Worm (Caenorhabditis elegans) whole organism, L4 larva: ENCODE results near the gene srm-5.
A peak's percentile ranks its signal among the peaks of the same experiment; 100 is the strongest.

Source experiments
- D1046.2 ChIP-seq: fragments of 200-800 bp; sonication (Bioruptor generic); IDR thresholded peaks from 2 replicates; pipeline ENCODE4 v1.3.6; 2022; ENCODE audit warnings: missing genetic modification characterization, missing compliant biosample characterization
- F26F4.8 ChIP-seq: fragments of 200-800 bp; sonication (Bioruptor generic); conservative IDR thresholded peaks from 2 replicates; pipeline ENCODE4 v1.3.6; 2022; ENCODE audit warnings: missing genetic modification characterization, missing compliant biosample characterization
- T20F7.1 ChIP-seq: fragments of 200-800 bp; sonication (Bioruptor generic); optimal IDR thresholded peaks from 2 replicates; lab custom pipeline; 2018; ENCODE audit warnings: mild to moderate bottlenecking, missing genetic modification characterization, missing compliant biosample characterization
- Y105C5A.15 ChIP-seq: fragments of 200-800 bp; sonication (Bioruptor generic); IDR thresholded peaks from 2 replicates; pipeline ENCODE4 v1.3.6; 2022; ENCODE audit warnings: missing genetic modification characterization, missing compliant biosample characterization
- Y5F2A.4 ChIP-seq: fragments of 200-800 bp; sonication (Bioruptor generic); optimal IDR thresholded peaks from 2 replicates; lab custom pipeline; 2018; ENCODE audit warnings: mild to moderate bottlenecking, missing genetic modification characterization, missing compliant biosample characterization
- aly-2 ChIP-seq: sonication (generic microtip); optimal IDR thresholded peaks from 2 replicates; lab custom pipeline; 2018; ENCODE audit warnings: missing biosample characterization, missing genetic modification characterization
- attf-4 ChIP-seq: sonication (generic microtip); optimal IDR thresholded peaks from 3 replicates; lab custom pipeline; 2017; ENCODE audit warnings: missing biosample characterization, missing genetic modification characterization
- ceh-32 ChIP-seq: sonication (generic microtip); optimal IDR thresholded peaks from 2 replicates; lab custom pipeline; 2016; ENCODE audit warnings: mild to moderate bottlenecking, missing genetic modification characterization, missing compliant biosample characterization; ENCODE audit not compliant: poor library complexity
- cey-2 ChIP-seq: sonication (generic microtip); optimal IDR thresholded peaks from 3 replicates; lab custom pipeline; 2017; ENCODE audit warnings: missing genetic modification characterization, mild to moderate bottlenecking, missing compliant biosample characterization, antibody characterized with exemption, borderline replicate concordance; ENCODE audit not compliant: insufficient read depth
- ctbp-1 ChIP-seq: fragments of 200-800 bp; sonication (Bioruptor generic); IDR thresholded peaks from 2 replicates; pipeline ENCODE4 v1.3.6; 2022; ENCODE audit warnings: missing genetic modification reagents, missing genetic modification characterization, missing compliant biosample characterization
- daf-16 ChIP-seq, 3 experiments: sonication (generic microtip); optimal IDR thresholded peaks; 2 replicates each; lab custom pipeline; 2016 to 2017; ENCODE audit warnings: missing genetic modification characterization in 3 of 3, missing genetic modification reagents in 3 of 3, mild to moderate bottlenecking in 2 of 3, missing compliant biosample characterization in 2 of 3, missing biosample characterization in 1 of 3, moderate library complexity in 1 of 3
- daf-19 ChIP-seq: fragments of 200-800 bp; sonication (Bioruptor generic); conservative IDR thresholded peaks from 2 replicates; pipeline ENCODE4 v1.3.6; 2022; ENCODE audit warnings: missing genetic modification characterization, missing compliant biosample characterization
- dmd-6 ChIP-seq: fragments of 200-800 bp; sonication (Bioruptor generic); IDR thresholded peaks from 2 replicates; pipeline ENCODE4 v1.3.6; 2022; ENCODE audit warnings: missing genetic modification reagents, missing genetic modification characterization, missing compliant biosample characterization
- dmd-8 ChIP-seq: fragments of 200-800 bp; sonication (Bioruptor generic); IDR thresholded peaks from 2 replicates; pipeline ENCODE4 v1.3.6; 2022; ENCODE audit warnings: missing genetic modification characterization, missing compliant biosample characterization
- dmd-9 ChIP-seq: fragments of 200-800 bp; sonication (Bioruptor generic); IDR thresholded peaks from 2 replicates; pipeline ENCODE4 v1.3.6; 2022; ENCODE audit warnings: missing genetic modification reagents, missing genetic modification characterization, missing compliant biosample characterization
- dpl-1 ChIP-seq: fragments of 150-350 bp; optimal IDR thresholded peaks from 2 replicates; lab custom pipeline; 2014; ENCODE audit warnings: missing biosample characterization, missing genetic modification reagents, missing genetic modification characterization
- duxl-1 ChIP-seq: sonication (generic microtip); optimal IDR thresholded peaks from 2 replicates; lab custom pipeline; 2016; ENCODE audit warnings: mild to moderate bottlenecking, missing genetic modification characterization, moderate library complexity, missing compliant biosample characterization; ENCODE audit not compliant: poor library complexity
- dve-1 ChIP-seq: sonication (generic microtip); optimal IDR thresholded peaks from 2 replicates; lab custom pipeline; 2017; ENCODE audit warnings: antibody characterized with exemption, mild to moderate bottlenecking, missing genetic modification characterization, missing compliant biosample characterization; ENCODE audit not compliant: insufficient read depth
- hif-1 ChIP-seq, 2 experiments: sonication (generic microtip); optimal IDR thresholded peaks; 2 replicates each; lab custom pipeline; 2016 to 2017; ENCODE audit warnings: missing compliant biosample characterization in 2 of 2, missing genetic modification characterization in 2 of 2, missing genetic modification reagents in 2 of 2, missing genotype in 2 of 2, mild to moderate bottlenecking in 1 of 2
- hlh-11 ChIP-seq: fragments of 200-800 bp; sonication (Bioruptor generic); optimal IDR thresholded peaks from 2 replicates; lab custom pipeline; 2018; ENCODE audit warnings: mild to moderate bottlenecking, missing genetic modification characterization, missing compliant biosample characterization
- hlh-30 ChIP-seq: sonication (generic microtip); optimal IDR thresholded peaks from 2 replicates; lab custom pipeline; 2017; ENCODE audit warnings: antibody characterized with exemption, mild to moderate bottlenecking, missing genetic modification characterization, missing compliant biosample characterization; ENCODE audit not compliant: insufficient read depth
- lin-1 ChIP-seq: fragments of 200-800 bp; sonication (Bioruptor generic); IDR thresholded peaks from 2 replicates; pipeline ENCODE4 v1.3.6; 2022; ENCODE audit warnings: missing genetic modification reagents, missing genetic modification characterization, missing compliant biosample characterization
- lin-13 ChIP-seq: fragments of 150-350 bp; optimal IDR thresholded peaks from 2 replicates; lab custom pipeline; 2014; ENCODE audit warnings: missing biosample characterization, missing genetic modification reagents, missing genetic modification characterization
- lin-39 ChIP-seq: fragments of 150-350 bp; optimal IDR thresholded peaks from 2 replicates; lab custom pipeline; 2014; ENCODE audit warnings: missing biosample characterization, missing genetic modification reagents, missing genetic modification characterization
- lir-3 ChIP-seq: sonication (generic microtip); optimal IDR thresholded peaks from 2 replicates; lab custom pipeline; 2016; ENCODE audit warnings: mild to moderate bottlenecking, missing genetic modification characterization, missing compliant biosample characterization
- madf-5 ChIP-seq, 2 experiments: fragments of 200-800 bp; sonication (Bioruptor generic); IDR thresholded peaks; 2 replicates each; pipeline ENCODE4 v1.3.6; 2022; ENCODE audit warnings: missing compliant biosample characterization in 2 of 2, missing genetic modification characterization in 2 of 2
- mep-1 ChIP-seq: fragments of 150-350 bp; sonication (generic microtip); optimal IDR thresholded peaks from 3 replicates; lab custom pipeline; 2014; ENCODE audit warnings: missing biosample characterization, missing genetic modification characterization
- mes-2 ChIP-seq: sonication (generic microtip); optimal IDR thresholded peaks from 2 replicates; lab custom pipeline; 2016; ENCODE audit warnings: missing genotype, mild to moderate bottlenecking, missing genetic modification characterization, missing compliant biosample characterization; ENCODE audit not compliant: poor library complexity, severe bottlenecking
- mxl-2 ChIP-seq: fragments of 200-800 bp; sonication (Bioruptor generic); conservative IDR thresholded peaks from 2 replicates; pipeline ENCODE4 v1.3.6; 2022; ENCODE audit warnings: missing genetic modification reagents, missing genetic modification characterization, missing compliant biosample characterization
- nhr-11 ChIP-seq: fragments of 150-350 bp; optimal IDR thresholded peaks from 2 replicates; lab custom pipeline; 2014; ENCODE audit warnings: missing biosample characterization, missing genetic modification characterization
- nhr-237 ChIP-seq: sonication (generic microtip); optimal IDR thresholded peaks from 2 replicates; lab custom pipeline; 2017; ENCODE audit warnings: missing biosample characterization, missing genetic modification characterization
- nhr-41 ChIP-seq: fragments of 200-800 bp; sonication (Bioruptor generic); IDR thresholded peaks from 2 replicates; pipeline ENCODE4 v1.3.6; 2022; ENCODE audit warnings: missing genetic modification reagents, missing genetic modification characterization, missing compliant biosample characterization
- nhr-42 ChIP-seq: fragments of 200-800 bp; sonication (Bioruptor generic); IDR thresholded peaks from 2 replicates; pipeline ENCODE4 v1.3.6; 2022; ENCODE audit warnings: missing genetic modification characterization, missing compliant biosample characterization
- nhr-48 ChIP-seq: sonication (generic microtip); optimal IDR thresholded peaks from 2 replicates; lab custom pipeline; 2016; ENCODE audit warnings: mild to moderate bottlenecking, missing genetic modification characterization, missing compliant biosample characterization
- nhr-6 ChIP-seq: fragments of 150-350 bp; optimal IDR thresholded peaks from 2 replicates; lab custom pipeline; 2014; ENCODE audit warnings: missing biosample characterization, missing genetic modification characterization
- pha-4 ChIP-seq, 2 experiments: fragments of 150-350 bp in 1 of 2; fragments of 200-800 bp in 1 of 2; sonication (Bioruptor generic) in 1 of 2; IDR thresholded peaks in 1 of 2; optimal IDR thresholded peaks in 1 of 2; 2 replicates each; pipeline versions ENCODE4 v1.3.6 to Lab custom; 2014 to 2022; ENCODE audit warnings: missing genetic modification characterization in 2 of 2, missing genetic modification reagents in 2 of 2, missing biosample characterization in 1 of 2, missing compliant biosample characterization in 1 of 2
- php-3 ChIP-seq: fragments of 200-800 bp; sonication (Bioruptor generic); IDR thresholded peaks from 2 replicates; pipeline ENCODE4 v1.3.6; 2022; ENCODE audit warnings: missing genetic modification reagents, missing genetic modification characterization, missing compliant biosample characterization
- rbr-2 ChIP-seq: sonication (generic microtip); optimal IDR thresholded peaks from 2 replicates; lab custom pipeline; 2016; ENCODE audit warnings: missing genotype, missing genetic modification characterization, missing compliant biosample characterization
- sdz-12 ChIP-seq: fragments of 200-800 bp; sonication (Bioruptor generic); optimal IDR thresholded peaks from 2 replicates; lab custom pipeline; 2018; ENCODE audit warnings: mild to moderate bottlenecking, missing genetic modification characterization, missing compliant biosample characterization
- unc-39 ChIP-seq: sonication (generic microtip); optimal IDR thresholded peaks from 2 replicates; lab custom pipeline; 2017; ENCODE audit warnings: missing biosample characterization, missing genetic modification characterization
- unc-62 ChIP-seq, 3 experiments: fragments of 150-350 bp in 1 of 3; sonication (generic microtip); optimal IDR thresholded peaks in 2 of 3; peaks in 1 of 3; 1 replicate in 1 of 3; 2 replicates in 2 of 3; lab custom pipeline; 2014 to 2017; ENCODE audit warnings: missing biosample characterization in 3 of 3, missing genetic modification characterization in 3 of 3, missing genetic modification reagents in 3 of 3, missing genotype in 1 of 3
- vab-7 ChIP-seq: fragments of 200-800 bp; sonication (Bioruptor generic); IDR thresholded peaks from 2 replicates; pipeline ENCODE4 v1.3.6; 2022; ENCODE audit warnings: missing genetic modification reagents, missing genetic modification characterization, missing compliant biosample characterization
- zag-1 ChIP-seq: fragments of 150-350 bp; optimal IDR thresholded peaks from 2 replicates; lab custom pipeline; 2014; ENCODE audit warnings: missing biosample characterization, missing genetic modification characterization
- zfp-3 ChIP-seq: fragments of 200-800 bp; sonication (Bioruptor generic); conservative IDR thresholded peaks from 2 replicates; pipeline ENCODE4 v1.3.6; 2022; ENCODE audit warnings: missing genetic modification reagents, missing genetic modification characterization, missing compliant biosample characterization
- zip-11 ChIP-seq: fragments of 200-800 bp; sonication (Bioruptor generic); IDR thresholded peaks from 2 replicates; pipeline ENCODE4 v1.3.6; 2022; ENCODE audit warnings: missing genetic modification characterization, missing compliant biosample characterization
- ztf-7 ChIP-seq: fragments of 150-350 bp; optimal IDR thresholded peaks from 2 replicates; lab custom pipeline; 2014; ENCODE audit warnings: missing biosample characterization, missing genetic modification characterization

Gene srm-5

DNA sequence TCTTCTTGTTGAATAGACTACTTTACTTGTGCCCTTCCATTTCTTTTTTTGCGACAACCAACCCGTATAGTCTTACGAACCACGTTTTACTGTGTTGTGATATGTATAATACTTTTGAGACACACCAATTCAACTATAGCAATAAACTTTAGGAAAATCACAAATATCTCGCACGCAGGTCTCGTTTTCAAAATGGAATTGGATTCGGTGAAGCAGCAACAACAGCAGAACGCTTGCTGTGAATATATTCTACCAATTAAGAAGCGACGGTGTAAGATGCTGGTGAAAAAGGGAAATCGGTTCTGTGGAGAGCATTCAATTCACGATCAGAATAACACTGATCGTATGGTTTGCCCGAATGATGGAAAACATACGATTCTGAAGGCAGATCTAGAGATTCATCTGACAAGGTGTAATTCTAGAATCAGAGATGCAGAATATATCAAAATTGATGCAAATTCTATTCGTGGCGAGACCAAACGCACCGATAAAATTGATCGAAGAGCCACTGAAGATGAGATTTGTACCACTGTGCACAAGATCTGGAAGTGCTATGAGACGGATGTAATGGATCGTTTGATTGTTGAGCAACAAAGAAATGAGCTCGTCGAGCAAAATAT is 19.4 kb downstream of the srm-5 start, which contains the start of gene Y49A3A.3 (continued):
- TF ChIP-seq Y5F2A.4 = peak; percentile 62
- TF ChIP-seq lin-1 (GFP tag; lab: Robert Waterston, UW) = peak; percentile 42; the same call in 1 of the 2 replicates
- 0 out of 2 replicates have a peak, but pooled peaks have one; percentile 27 for TF ChIP-seq nhr-42
- peak; percentile 40; the same call in 1 of the 2 replicates for TF ChIP-seq ctbp-1
- peak; percentile 49; the same call in 1 of the 2 replicates for TF ChIP-seq Y105C5A.15 (GFP tag; lab: Robert Waterston, UW)
- TF ChIP-seq dmd-9 (GFP tag; lab: Robert Waterston, UW) = no peak
- no peak for TF ChIP-seq zag-1 (tag; lab: Kevin White, UChicago)
- no peak for TF ChIP-seq nhr-41
- TF ChIP-seq hif-1 (tag; optimal IDR thresholded peaks at IDR 0.05; lab: Kevin White, UChicago) = no peak
- TF ChIP-seq mxl-2 (GFP tag; lab: Robert Waterston, UW) = 0 out of 2 replicates have a peak, but pooled peaks have one; percentile 7
- no peak for TF ChIP-seq attf-4 (tag; lab: Kevin White, UChicago)
- no peak for TF ChIP-seq ztf-7 (tag; lab: Kevin White, UChicago)
- no peak for TF ChIP-seq rbr-2
- TF ChIP-seq daf-19 (GFP tag; lab: Robert Waterston, UW) = no peak
- TF ChIP-seq D1046.2 = 0 out of 2 replicates have a peak, but pooled peaks have one; percentile 7
- peak; percentile 83 for TF ChIP-seq aly-2 (tag; lab: Kevin White, UChicago)
- no peak for TF ChIP-seq lir-3 (tag; lab: Kevin White, UChicago)
- TF ChIP-seq cey-2 (tag; lab: Kevin White, UChicago) = no peak
- peak; percentile 82; the same call in 1 of the 2 replicates for TF ChIP-seq zfp-3 (GFP tag; lab: Robert Waterston, UW)
- TF ChIP-seq nhr-237 (tag; lab: Kevin White, UChicago) = peak; percentile 58
- TF ChIP-seq zip-11 (GFP tag; lab: Robert Waterston, UW) = 0 out of 2 replicates have a peak, but pooled peaks have one; percentile 22
- peak; percentile 49; the same call in 1 of the 2 replicates for TF ChIP-seq vab-7 (GFP tag; lab: Robert Waterston, UW)
- TF ChIP-seq lin-13 (GFP tag; lab: Kevin White, UChicago) = peak; percentile 7
- peak; percentile 37 for TF ChIP-seq duxl-1 (tag; lab: Kevin White, UChicago)
- TF ChIP-seq madf-5 (GFP tag; IDR thresholded peaks at IDR 0.05; lab: Robert Waterston, UW) = 0 out of 4 replicates have a peak, but pooled peaks have one; percentile 3 to 18
- peak; percentile 70 for TF ChIP-seq mep-1
- TF ChIP-seq dmd-8 (GFP tag; lab: Robert Waterston, UW) = no peak
- no peak for TF ChIP-seq nhr-11
- TF ChIP-seq php-3 (GFP tag; lab: Robert Waterston, UW) = no peak; the same call in 1 of the 2 replicates
- peak; percentile 54 for TF ChIP-seq dmd-6
- peak; percentile 55 for TF ChIP-seq hlh-11 (tag; lab: Kevin White, UChicago)
- TF ChIP-seq sdz-12 (GFP tag; lab: Kevin White, UChicago) = peak; percentile 85
- TF ChIP-seq daf-16 (GFP tag; optimal IDR thresholded peaks at IDR 0.05; lab: Kevin White, UChicago) = peak in 1 of 2 experiments; percentile 28
- peak; percentile 61 for TF ChIP-seq daf-16 (tag; optimal IDR thresholded peaks at IDR 0.05; lab: Kevin White, UChicago)
- no peak for TF ChIP-seq ceh-32 (tag; lab: Kevin White, UChicago)
- TF ChIP-seq dve-1 (tag; lab: Kevin White, UChicago) = peak; percentile 60
- peak; percentile 67 for TF ChIP-seq pha-4 (GFP tag; IDR thresholded peaks at IDR 0.05; lab: Robert Waterston, UW)
- no peak for TF ChIP-seq pha-4 (tag; optimal IDR thresholded peaks at IDR 0.05; lab: Kevin White, UChicago)
- peak; percentile 31 for TF ChIP-seq mes-2 (tag; lab: Kevin White, UChicago)
- TF ChIP-seq unc-62 (GFP tag; optimal IDR thresholded peaks at IDR 0.05 in 1 of 2; lab: Kevin White, UChicago) = peak in 1 of 2 experiments; percentile 94
- no peak for TF ChIP-seq unc-62 (tag; optimal IDR thresholded peaks at IDR 0.05; lab: Kevin White, UChicago)
- peak; percentile 27; the same call in 1 of the 2 replicates for TF ChIP-seq F26F4.8
- no peak for TF ChIP-seq dpl-1 (GFP tag; lab: Kevin White, UChicago)
- TF ChIP-seq T20F7.1 (GFP tag; lab: Kevin White, UChicago) = peak; percentile 60
- peak; percentile 57 for TF ChIP-seq nhr-48 (tag; lab: Kevin White, UChicago)
- TF ChIP-seq lin-39 = no peak
- TF ChIP-seq nhr-6 = peak; percentile 56
- no peak for TF ChIP-seq hlh-30 (tag; lab: Kevin White, UChicago)
- no peak for TF ChIP-seq unc-39 (tag; lab: Kevin White, UChicago)
